Fruit fly (Drosophila melanogaster) whole organism, embryonic: ENCODE results near the gene pygo.

Experiments used
- ATbp ChIP-seq: fragments of 200-800 bp; sonication (Bioruptor generic); optimal IDR thresholded peaks from 2 replicates; lab custom pipeline; 2017; ENCODE audit warnings: missing biosample characterization, mild to moderate bottlenecking, missing genetic modification characterization, missing genetic modification reagents
- Asciz ChIP-seq: fragments of 200-800 bp; sonication (Bioruptor generic); optimal IDR thresholded peaks from 2 replicates; lab custom pipeline; 2017; ENCODE audit warnings: missing biosample characterization, mild to moderate bottlenecking, missing genetic modification characterization, missing genetic modification reagents
- Atf-2 ChIP-seq: fragments of 200-800 bp; sonication (Bioruptor generic); optimal IDR thresholded peaks from 2 replicates; lab custom pipeline; 2016; ENCODE audit warnings: missing biosample characterization, missing genetic modification characterization
- BtbVII ChIP-seq: fragments of 200-800 bp; sonication (Bioruptor generic); optimal IDR thresholded peaks from 3 replicates; lab custom pipeline; 2017; ENCODE audit warnings: missing biosample characterization, mild to moderate bottlenecking, missing genetic modification characterization
- CG10543 ChIP-seq: fragments of 200-800 bp; sonication (Bioruptor generic); optimal IDR thresholded peaks from 3 replicates; lab custom pipeline; 2017; ENCODE audit warnings: missing biosample characterization, mild to moderate bottlenecking, missing genetic modification characterization, moderate library complexity
- CG11696 ChIP-seq: fragments of 200-800 bp; sonication (Bioruptor generic); IDR thresholded peaks from 2 replicates; pipeline ENCODE4 v1.3.6; 2022; ENCODE audit warnings: missing biosample characterization, missing genetic modification characterization
- CG11723 ChIP-seq: fragments of 200-800 bp; sonication (Bioruptor generic); optimal IDR thresholded peaks from 2 replicates; lab custom pipeline; 2017; ENCODE audit warnings: missing biosample characterization, mild to moderate bottlenecking, missing genetic modification characterization
- CG13624 ChIP-seq: fragments of 200-800 bp; sonication (Bioruptor generic); optimal IDR thresholded peaks from 2 replicates; lab custom pipeline; 2016; ENCODE audit warnings: missing biosample characterization, missing genetic modification characterization
- CG14710 ChIP-seq: fragments of 200-800 bp; sonication (Bioruptor generic); optimal IDR thresholded peaks from 3 replicates; lab custom pipeline; 2019; ENCODE audit warnings: missing biosample characterization, mild to moderate bottlenecking, missing genetic modification characterization, moderate library complexity
- CG15514 ChIP-seq: fragments of 200-800 bp; sonication (Bioruptor generic); optimal IDR thresholded peaks from 3 replicates; lab custom pipeline; 2017; ENCODE audit warnings: missing biosample characterization, missing genetic modification characterization, mild to moderate bottlenecking, moderate library complexity, missing genetic modification reagents
- CG17186 ChIP-seq: fragments of 200-800 bp; sonication (Bioruptor generic); optimal IDR thresholded peaks from 3 replicates; lab custom pipeline; 2017; ENCODE audit warnings: missing biosample characterization, missing genetic modification reagents, missing genetic modification characterization
- CG17612 ChIP-seq: fragments of 200-800 bp; sonication (Bioruptor generic); IDR thresholded peaks from 2 replicates; pipeline ENCODE4 v1.3.6; 2022; ENCODE audit warnings: missing biosample characterization, missing genetic modification characterization
- CG1792 ChIP-seq: fragments of 200-800 bp; sonication (Bioruptor generic); optimal IDR thresholded peaks from 2 replicates; lab custom pipeline; 2016; ENCODE audit warnings: missing biosample characterization, missing genetic modification characterization
- CG18476 ChIP-seq: fragments of 200-800 bp; sonication (Bioruptor generic); optimal IDR thresholded peaks from 2 replicates; lab custom pipeline; 2016; ENCODE audit warnings: missing biosample characterization, mild to moderate bottlenecking, missing genetic modification characterization
- CG2116 ChIP-seq: fragments of 200-800 bp; sonication (Bioruptor generic); optimal IDR thresholded peaks from 3 replicates; lab custom pipeline; 2018; ENCODE audit warnings: missing biosample characterization, mild to moderate bottlenecking, missing genetic modification characterization
- CG5953 ChIP-seq: fragments of 200-800 bp; sonication (Bioruptor generic); IDR thresholded peaks from 2 replicates; pipeline ENCODE4 v1.3.6; 2022; ENCODE audit warnings: missing biosample characterization, missing genetic modification characterization
- CG6813 ChIP-seq: fragments of 200-800 bp; sonication (Bioruptor generic); optimal IDR thresholded peaks from 2 replicates; lab custom pipeline; 2017; ENCODE audit warnings: missing biosample characterization, missing genetic modification characterization, mild to moderate bottlenecking, moderate library complexity, missing genetic modification reagents
- CG8944 ChIP-seq: fragments of 200-800 bp; sonication (Bioruptor generic); optimal IDR thresholded peaks from 3 replicates; lab custom pipeline; 2016; ENCODE audit warnings: missing biosample characterization, missing genetic modification characterization
- CoRest ChIP-seq: fragments of 200-800 bp; sonication (Bioruptor generic); optimal IDR thresholded peaks from 3 replicates; lab custom pipeline; 2018; ENCODE audit warnings: missing biosample characterization, mild to moderate bottlenecking, missing genetic modification characterization, moderate library complexity
- HmgZ ChIP-seq: fragments of 200-800 bp; sonication (Bioruptor generic); optimal IDR thresholded peaks from 2 replicates; lab custom pipeline; 2018; ENCODE audit warnings: missing biosample characterization, mild to moderate bottlenecking, missing genetic modification characterization
- Jarid2 ChIP-seq: fragments of 200-800 bp; sonication (Bioruptor generic); optimal IDR thresholded peaks from 3 replicates; lab custom pipeline; 2017; ENCODE audit warnings: mild to moderate bottlenecking, missing biosample characterization, missing genetic modification reagents, missing genetic modification characterization
- Mad ChIP-seq: fragments of 200-800 bp; sonication (Bioruptor generic); optimal IDR thresholded peaks from 2 replicates; lab custom pipeline; 2016; ENCODE audit warnings: missing biosample characterization, missing genetic modification characterization
- Med ChIP-seq: fragments of 200-800 bp; sonication (Bioruptor generic); peaks from one replicate; lab custom pipeline; 2016; ENCODE audit warnings: missing biosample characterization, missing genetic modification characterization, mild to moderate bottlenecking, inconsistent platforms, moderate library complexity
- Sry-δ ChIP-seq: fragments of 200-800 bp; sonication (Bioruptor generic); optimal IDR thresholded peaks from 2 replicates; lab custom pipeline; 2016; ENCODE audit warnings: missing biosample characterization, missing genetic modification characterization
- Stat92E ChIP-seq, 3 experiments: fragments of >200 bp in 2 of 3; fragments of 200-800 bp in 1 of 3; sonication (Bioruptor generic) in 1 of 3; optimal IDR thresholded peaks; 2 replicates each; lab custom pipeline; 2017 to 2019; ENCODE audit warnings: missing biosample characterization in 3 of 3, missing genetic modification characterization in 3 of 3, mild to moderate bottlenecking in 1 of 3, moderate library complexity in 1 of 3
- Trl ChIP-seq, 3 experiments: fragments of >200 bp in 2 of 3; fragments of 200-800 bp in 1 of 3; sonication (Bioruptor generic) in 1 of 3; optimal IDR thresholded peaks; 2 replicates in 1 of 3; 3 replicates in 2 of 3; lab custom pipeline; 2016 to 2017; ENCODE audit warnings: missing biosample characterization in 1 of 3, missing genetic modification characterization in 1 of 3
- YL-1 ChIP-seq: fragments of 200-800 bp; sonication (Bioruptor generic); optimal IDR thresholded peaks from 3 replicates; lab custom pipeline; 2017; ENCODE audit warnings: missing biosample characterization, mild to moderate bottlenecking, missing genetic modification characterization
- bcd ChIP-seq: fragments of 200-800 bp; sonication (Bioruptor generic); optimal IDR thresholded peaks from 2 replicates; lab custom pipeline; 2017; ENCODE audit warnings: missing biosample characterization, mild to moderate bottlenecking, missing genetic modification characterization
- bowl ChIP-seq: fragments of 200-800 bp; sonication (Bioruptor generic); IDR thresholded peaks from 2 replicates; pipeline ENCODE4 v1.3.6; 2022; ENCODE audit warnings: missing biosample characterization, missing genetic modification characterization
- bsh ChIP-seq, 2 experiments: fragments of 200-800 bp; sonication (Bioruptor generic); optimal IDR thresholded peaks; 2 replicates each; lab custom pipeline; 2017 to 2018; ENCODE audit warnings: mild to moderate bottlenecking in 2 of 2, missing biosample characterization in 2 of 2, missing genetic modification characterization in 2 of 2, moderate library complexity in 1 of 2
- cg ChIP-seq: fragments of 200-800 bp; sonication (Bioruptor generic); optimal IDR thresholded peaks from 3 replicates; lab custom pipeline; 2019; ENCODE audit warnings: missing biosample characterization, mild to moderate bottlenecking, missing genetic modification characterization, moderate library complexity
- dati ChIP-seq: fragments of 200-800 bp; sonication (Bioruptor generic); IDR thresholded peaks from 2 replicates; pipeline ENCODE4 v1.3.6; 2022; ENCODE audit warnings: missing biosample characterization, missing genetic modification characterization
- dm ChIP-seq: fragments of 200-800 bp; sonication (Bioruptor generic); optimal IDR thresholded peaks from 3 replicates; lab custom pipeline; 2016; ENCODE audit warnings: missing biosample characterization, missing genetic modification characterization
- exex ChIP-seq: fragments of 200-800 bp; sonication (Bioruptor generic); optimal IDR thresholded peaks from 4 replicates; lab custom pipeline; 2018; ENCODE audit warnings: missing biosample characterization, mild to moderate bottlenecking, missing genetic modification characterization, moderate library complexity
- kah ChIP-seq: fragments of 200-800 bp; sonication (Bioruptor generic); optimal IDR thresholded peaks from 2 replicates; lab custom pipeline; 2018; ENCODE audit warnings: missing biosample characterization, mild to moderate bottlenecking, missing genetic modification characterization
- onecut ChIP-seq: fragments of 200-800 bp; sonication (Bioruptor generic); IDR thresholded peaks from 2 replicates; pipeline ENCODE4 v1.3.6; 2022; ENCODE audit warnings: missing biosample characterization, missing genetic modification characterization
- phol ChIP-seq: fragments of 200-800 bp; sonication (Bioruptor generic); optimal IDR thresholded peaks from 3 replicates; lab custom pipeline; 2018; ENCODE audit warnings: missing biosample characterization, mild to moderate bottlenecking, missing genetic modification characterization, moderate library complexity
- pros ChIP-seq: fragments of 200-800 bp; sonication (Bioruptor generic); optimal IDR thresholded peaks from 3 replicates; lab custom pipeline; 2019; ENCODE audit warnings: missing biosample characterization, mild to moderate bottlenecking, missing genetic modification characterization, moderate library complexity
- pum ChIP-seq: fragments of 200-800 bp; sonication (Bioruptor generic); optimal IDR thresholded peaks from 2 replicates; lab custom pipeline; 2016; ENCODE audit warnings: missing biosample characterization, missing genetic modification characterization
- sqz ChIP-seq: fragments of 200-800 bp; sonication (Bioruptor generic); optimal IDR thresholded peaks from 3 replicates; lab custom pipeline; 2018; ENCODE audit warnings: missing biosample characterization, mild to moderate bottlenecking, missing genetic modification characterization
- stwl ChIP-seq: fragments of 200-800 bp; sonication (Bioruptor generic); optimal IDR thresholded peaks from 3 replicates; lab custom pipeline; 2018; ENCODE audit warnings: missing biosample characterization, mild to moderate bottlenecking, missing genetic modification characterization, moderate library complexity

Gene pygo

dm6 chr3R:31610639-31611594 is 30.4 kb upstream of the pygo start, which contains the start of gene Med (continued):
- TF ChIP-seq cg (GFP tag; lab: Kevin White, UChicago) (peak; percentile 85), exex (tag; lab: Kevin White, UChicago) (peak; percentile 45), CG17612 (no peak), stwl (tag; lab: Kevin White, UChicago) (peak; percentile 55), CG6813 (GFP tag; lab: Kevin White, UChicago) (no peak), CG15514 (GFP tag; lab: Kevin White, UChicago) (peak; percentile 80), bowl (GFP tag; lab: Robert Waterston, UW) (no peak), CoRest (tag; lab: Kevin White, UChicago) (peak; percentile 48), Asciz (GFP tag; lab: Kevin White, UChicago) (no peak), ATbp (GFP tag; lab: Kevin White, UChicago) (no peak), CG18476 (GFP tag; lab: Kevin White, UChicago) (no peak), bcd (no peak), CG5953 (GFP tag; lab: Robert Waterston, UW) (no peak), kah (GFP tag; lab: Kevin White, UChicago) (peak; percentile 43), pros (peak; percentile 50), CG2116 (GFP tag; lab: Kevin White, UChicago) (peak; percentile 51), HmgZ (tag; lab: Kevin White, UChicago) (peak; percentile 39), dati (GFP tag; lab: Robert Waterston, UW) (no peak), CG11696 (GFP tag; lab: Robert Waterston, UW) (no peak), CG17186 (peak; percentile 73), CG10543 (GFP tag; lab: Kevin White, UChicago) (peak; percentile 9), CG11723 (GFP tag; lab: Kevin White, UChicago) (no peak), CG8944 (no peak), phol (tag; lab: Kevin White, UChicago) (peak; percentile 36), Mad (no peak), Trl (optimal IDR thresholded peaks at IDR 0.05; lab: Kevin White, UChicago) (peak in 1 of 2 experiments; percentile 4), Trl (GFP tag; optimal IDR thresholded peaks at IDR 0.05; lab: Kevin White, UChicago) (no peak), Atf-2 (GFP tag; lab: Kevin White, UChicago) (no peak), Jarid2 (peak; percentile 3), Med (GFP tag; lab: Kevin White, UChicago) (peak; percentile 96), pum (GFP tag; lab: Kevin White, UChicago) (no peak), Sry-δ (GFP tag; lab: Kevin White, UChicago) (peak; percentile 48), YL-1 (GFP tag; lab: Kevin White, UChicago) (peak; percentile 95), Stat92E (GFP tag; optimal IDR thresholded peaks at IDR 0.05; lab: Kevin White, UChicago) (peak in 1 of 3 experiments; percentile 58), BtbVII (peak; percentile 13), onecut (peak; percentile 43; the same call in 1 of the 2 replicates), dm (GFP tag; lab: Kevin White, UChicago) (peak; percentile 81), CG14710 (tag; lab: Kevin White, UChicago) (peak; percentile 51), bsh (GFP tag; optimal IDR thresholded peaks at IDR 0.05; lab: Kevin White, UChicago) (peak in 1 of 2 experiments; percentile 41), sqz (GFP tag; lab: Kevin White, UChicago) (peak; percentile 58), CG13624 (GFP tag; lab: Kevin White, UChicago) (peak; percentile 25), CG1792 (GFP tag; lab: Kevin White, UChicago) (peak; percentile 55)
